Worm (Caenorhabditis elegans) whole organism, L4/young adult: Measurements from ENCODE around the gene sdz-23.

Experiments used
- dao-5 ChIP-seq: sonication (generic microtip); optimal IDR thresholded peaks from 2 replicates; lab custom pipeline; 2016; ENCODE audit warnings: missing genotype, missing genetic modification characterization, moderate library complexity, missing compliant biosample characterization
- him-1 ChIP-seq: sonication (generic microtip); optimal IDR thresholded peaks from 2 replicates; lab custom pipeline; 2016; ENCODE audit warnings: missing genotype, missing genetic modification reagents, missing genetic modification characterization, missing compliant biosample characterization

DNA sequence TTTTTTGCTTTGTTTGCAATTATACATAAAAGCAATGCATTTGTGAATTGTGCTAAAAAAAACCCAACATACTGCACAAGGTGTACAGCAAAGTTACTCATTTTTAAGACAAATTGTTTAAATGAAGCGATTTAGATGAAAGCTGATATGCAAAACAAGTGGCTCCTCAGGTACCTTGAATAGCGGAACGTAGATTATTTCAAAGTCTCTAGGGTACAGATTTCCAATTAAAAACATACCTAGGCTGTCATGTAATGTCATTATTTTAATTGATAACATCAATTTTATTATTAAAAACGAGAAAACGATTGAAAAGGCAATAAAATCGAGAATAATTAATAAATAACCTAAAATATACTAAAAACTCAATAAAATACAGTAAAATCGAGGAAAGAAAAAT, 37.3 kb upstream of the sdz-23 start, which contains the start of gene str-139:
- TF ChIP-seq him-1 (tag; lab: Kevin White, UChicago) (no peak), dao-5 (no peak)
